Fruit fly (Drosophila melanogaster) whole organism, prepupa: ENCODE data around the gene CG14174.
A peak's percentile ranks its signal among the peaks of the same experiment; 100 is the strongest.

Experiments used
- Blimp-1 ChIP-seq: fragments of 200-800 bp; sonication (Bioruptor generic); optimal IDR thresholded peaks from 3 replicates; lab custom pipeline; 2017; ENCODE audit warnings: missing biosample characterization, missing genetic modification characterization, mild to moderate bottlenecking, moderate library complexity, missing genetic modification reagents
- CG10631 ChIP-seq: fragments of 200-800 bp; sonication (Bioruptor generic); optimal IDR thresholded peaks from 2 replicates; lab custom pipeline; 2016; ENCODE audit warnings: missing biosample characterization, missing genetic modification characterization
- CG10669 ChIP-seq: fragments of 200-800 bp; sonication (Bioruptor generic); optimal IDR thresholded peaks from 3 replicates; lab custom pipeline; 2018; ENCODE audit warnings: missing biosample characterization, mild to moderate bottlenecking, missing genetic modification characterization, moderate library complexity
- CG11294 ChIP-seq: fragments of 200-800 bp; sonication (Bioruptor generic); IDR thresholded peaks from 2 replicates; pipeline ENCODE4 v1.3.6; 2022; ENCODE audit warnings: missing biosample characterization, missing genetic modification characterization
- CG1621 ChIP-seq: fragments of 200-800 bp; sonication (Bioruptor generic); optimal IDR thresholded peaks from 3 replicates; lab custom pipeline; 2018; ENCODE audit warnings: missing biosample characterization, mild to moderate bottlenecking, missing genetic modification characterization
- CG16779 ChIP-seq: fragments of 200-800 bp; sonication (Bioruptor generic); optimal IDR thresholded peaks from 3 replicates; lab custom pipeline; 2017; ENCODE audit warnings: missing biosample characterization, mild to moderate bottlenecking, missing genetic modification characterization
- CG3032 ChIP-seq: fragments of 200-800 bp; optimal IDR thresholded peaks from 2 replicates; lab custom pipeline; 2019; ENCODE audit warnings: missing biosample characterization, mild to moderate bottlenecking, missing genetic modification characterization, moderate library complexity
- CG31627 ChIP-seq: fragments of 200-800 bp; sonication (Bioruptor generic); optimal IDR thresholded peaks from 3 replicates; lab custom pipeline; 2016; ENCODE audit warnings: missing biosample characterization, missing genetic modification characterization
- CG32006 ChIP-seq: fragments of 200-800 bp; sonication (Bioruptor generic); optimal IDR thresholded peaks from 3 replicates; lab custom pipeline; 2017; ENCODE audit warnings: missing biosample characterization, mild to moderate bottlenecking, missing genetic modification characterization
- CG34406 ChIP-seq: fragments of 200-800 bp; sonication (Bioruptor generic); optimal IDR thresholded peaks from 3 replicates; lab custom pipeline; 2016; ENCODE audit warnings: missing biosample characterization, missing genetic modification characterization
- CG6163 ChIP-seq: fragments of 200-800 bp; sonication (Bioruptor generic); IDR thresholded peaks from 3 replicates; pipeline ENCODE4 v1.3.6; 2022; ENCODE audit warnings: missing biosample characterization, missing genetic modification characterization
- CG6276 ChIP-seq: fragments of 200-800 bp; sonication (Bioruptor generic); optimal IDR thresholded peaks from 2 replicates; lab custom pipeline; 2017; ENCODE audit warnings: missing biosample characterization, mild to moderate bottlenecking, missing genetic modification characterization
- CG6792 ChIP-seq: fragments of 200-800 bp; sonication (Bioruptor generic); optimal IDR thresholded peaks from 3 replicates; lab custom pipeline; 2016; ENCODE audit warnings: missing biosample characterization, missing genetic modification characterization
- CG6854 ChIP-seq: fragments of 200-800 bp; sonication (Bioruptor generic); optimal IDR thresholded peaks from 2 replicates; lab custom pipeline; 2017; ENCODE audit warnings: missing biosample characterization, mild to moderate bottlenecking, missing genetic modification characterization
- CG7368 ChIP-seq: fragments of 200-800 bp; sonication (Bioruptor generic); optimal IDR thresholded peaks from 3 replicates; lab custom pipeline; 2016; ENCODE audit warnings: missing biosample characterization, missing genetic modification characterization
- CG8119 ChIP-seq: fragments of 200-800 bp; sonication (Bioruptor generic); IDR thresholded peaks from 3 replicates; pipeline ENCODE4 v1.3.6; 2022; ENCODE audit warnings: missing biosample characterization, missing genetic modification characterization
- CG8632 ChIP-seq: fragments of 200-800 bp; sonication (Bioruptor generic); optimal IDR thresholded peaks from 3 replicates; lab custom pipeline; 2016; ENCODE audit warnings: missing biosample characterization, missing genetic modification characterization
- CG9139 ChIP-seq: fragments of 200-800 bp; sonication (Bioruptor generic); optimal IDR thresholded peaks from 3 replicates; lab custom pipeline; 2017; ENCODE audit warnings: missing biosample characterization, mild to moderate bottlenecking, missing genetic modification characterization
- Eip75B ChIP-seq: fragments of 200-800 bp; sonication (Bioruptor generic); optimal IDR thresholded peaks from 3 replicates; lab custom pipeline; 2016; ENCODE audit warnings: missing biosample characterization, missing genetic modification characterization
- Eip78C ChIP-seq: fragments of 200-800 bp; sonication (Bioruptor generic); peaks from one replicate; lab custom pipeline; 2016; ENCODE audit warnings: missing biosample characterization, missing genetic modification characterization
- Eip93F ChIP-seq: fragments of 200-800 bp; sonication (Bioruptor generic); optimal IDR thresholded peaks from 2 replicates; lab custom pipeline; 2016; ENCODE audit warnings: missing biosample characterization, mild to moderate bottlenecking, missing genetic modification characterization
- Ets21C ChIP-seq: fragments of 200-800 bp; sonication (Bioruptor generic); optimal IDR thresholded peaks from 3 replicates; lab custom pipeline; 2016; ENCODE audit warnings: missing biosample characterization, missing genetic modification characterization
- Ets96B ChIP-seq: fragments of 200-800 bp; optimal IDR thresholded peaks from 2 replicates; lab custom pipeline; 2019; ENCODE audit warnings: missing biosample characterization, mild to moderate bottlenecking, missing genetic modification characterization, moderate library complexity
- Gug ChIP-seq: fragments of 200-800 bp; sonication (Bioruptor generic); IDR thresholded peaks from 2 replicates; pipeline ENCODE4 v1.3.6; 2022; ENCODE audit warnings: missing biosample characterization, missing genetic modification characterization
- Hr4 ChIP-seq: fragments of 200-800 bp; sonication (Bioruptor generic); optimal IDR thresholded peaks from 3 replicates; lab custom pipeline; 2016; ENCODE audit warnings: missing biosample characterization, missing genetic modification characterization
- Met ChIP-seq: fragments of 200-800 bp; sonication (Bioruptor generic); optimal IDR thresholded peaks from 3 replicates; lab custom pipeline; 2016; ENCODE audit warnings: missing biosample characterization, missing genetic modification characterization
- OdsH ChIP-seq: fragments of 200-800 bp; sonication (Bioruptor generic); optimal IDR thresholded peaks from 3 replicates; lab custom pipeline; 2016; ENCODE audit warnings: missing biosample characterization, missing genetic modification characterization
- Smox ChIP-seq: fragments of 200-800 bp; sonication (Bioruptor generic); optimal IDR thresholded peaks from 3 replicates; lab custom pipeline; 2016; ENCODE audit warnings: missing biosample characterization, missing genetic modification characterization
- Sox102F ChIP-seq: fragments of 200-800 bp; sonication (Bioruptor generic); optimal IDR thresholded peaks from 2 replicates; lab custom pipeline; 2016; ENCODE audit warnings: missing biosample characterization, mild to moderate bottlenecking, missing genetic modification characterization
- Sox14 ChIP-seq: fragments of 200-800 bp; sonication (Bioruptor generic); optimal IDR thresholded peaks from 3 replicates; lab custom pipeline; 2016; ENCODE audit warnings: missing biosample characterization, missing genetic modification characterization
- Sox15 ChIP-seq: fragments of 200-800 bp; sonication (Bioruptor generic); optimal IDR thresholded peaks from 3 replicates; lab custom pipeline; 2016; ENCODE audit warnings: missing biosample characterization, missing genetic modification characterization
- achi ChIP-seq: fragments of 200-800 bp; sonication (Bioruptor generic); optimal IDR thresholded peaks from 3 replicates; lab custom pipeline; 2016; ENCODE audit warnings: missing biosample characterization, missing genetic modification characterization
- acj6 ChIP-seq: fragments of 200-800 bp; sonication (Bioruptor generic); optimal IDR thresholded peaks from 3 replicates; lab custom pipeline; 2016; ENCODE audit warnings: missing biosample characterization, missing genetic modification characterization
- cyc ChIP-seq: fragments of 200-800 bp; sonication (Bioruptor generic); optimal IDR thresholded peaks from 3 replicates; lab custom pipeline; 2016; ENCODE audit warnings: missing biosample characterization, missing genetic modification characterization
- dac ChIP-seq: fragments of 200-800 bp; sonication (Bioruptor generic); optimal IDR thresholded peaks from 2 replicates; lab custom pipeline; 2017; ENCODE audit warnings: missing biosample characterization, mild to moderate bottlenecking, missing genetic modification characterization
- dsx ChIP-seq: fragments of 200-800 bp; optimal IDR thresholded peaks from 3 replicates; lab custom pipeline; 2019; ENCODE audit warnings: missing biosample characterization, mild to moderate bottlenecking, missing genetic modification characterization, moderate library complexity; ENCODE audit not compliant: poor library complexity, severe bottlenecking
- eg ChIP-seq: fragments of 200-800 bp; sonication (Bioruptor generic); IDR thresholded peaks from 3 replicates; pipeline ENCODE4 v1.3.6; 2022; ENCODE audit warnings: missing biosample characterization, missing genetic modification characterization
- esn ChIP-seq: fragments of 200-800 bp; sonication (Bioruptor generic); optimal IDR thresholded peaks from 2 replicates; lab custom pipeline; 2016; ENCODE audit warnings: missing biosample characterization, mild to moderate bottlenecking, missing genetic modification characterization, moderate library complexity
- fd59A ChIP-seq: fragments of 200-800 bp; sonication (Bioruptor generic); optimal IDR thresholded peaks from 2 replicates; lab custom pipeline; 2017; ENCODE audit warnings: missing biosample characterization, mild to moderate bottlenecking, missing genetic modification characterization, missing genetic modification reagents
- fkh ChIP-seq: fragments of 200-800 bp; sonication (Bioruptor generic); optimal IDR thresholded peaks from 3 replicates; lab custom pipeline; 2017; ENCODE audit warnings: missing biosample characterization, mild to moderate bottlenecking, missing genetic modification characterization, moderate library complexity
- net ChIP-seq: fragments of 200-800 bp; sonication (Bioruptor generic); optimal IDR thresholded peaks from 3 replicates; lab custom pipeline; 2016; ENCODE audit warnings: missing biosample characterization, missing genetic modification characterization
- salr ChIP-seq, 2 experiments: fragments of 200-800 bp; sonication (Bioruptor generic); optimal IDR thresholded peaks; 3 replicates each; lab custom pipeline; 2016 to 2018; ENCODE audit warnings: missing biosample characterization in 2 of 2, missing genetic modification characterization in 2 of 2, mild to moderate bottlenecking in 1 of 2
- spab ChIP-seq: fragments of 200-800 bp; sonication (Bioruptor generic); optimal IDR thresholded peaks from 2 replicates; lab custom pipeline; 2017; ENCODE audit warnings: missing biosample characterization, mild to moderate bottlenecking, missing genetic modification characterization, missing genetic modification reagents
- ss ChIP-seq, 2 experiments: fragments of 200-800 bp; sonication (Bioruptor generic); optimal IDR thresholded peaks; 2 replicates in 1 of 2; 3 replicates in 1 of 2; lab custom pipeline; 2017 to 2018; ENCODE audit warnings: mild to moderate bottlenecking in 2 of 2, missing biosample characterization in 2 of 2, missing genetic modification characterization in 2 of 2, moderate library complexity in 1 of 2
- svp ChIP-seq: fragments of 200-800 bp; sonication (Bioruptor generic); peaks from one replicate; lab custom pipeline; 2016; ENCODE audit warnings: missing biosample characterization, missing genetic modification characterization
- topi ChIP-seq: fragments of 200-800 bp; sonication (Bioruptor generic); optimal IDR thresholded peaks from 3 replicates; lab custom pipeline; 2016; ENCODE audit warnings: missing biosample characterization, missing genetic modification characterization
- vri ChIP-seq: fragments of 200-800 bp; sonication (Bioruptor generic); optimal IDR thresholded peaks from 3 replicates; lab custom pipeline; 2016; ENCODE audit warnings: missing biosample characterization, mild to moderate bottlenecking, missing genetic modification characterization

The CG14174 gene

DNA sequence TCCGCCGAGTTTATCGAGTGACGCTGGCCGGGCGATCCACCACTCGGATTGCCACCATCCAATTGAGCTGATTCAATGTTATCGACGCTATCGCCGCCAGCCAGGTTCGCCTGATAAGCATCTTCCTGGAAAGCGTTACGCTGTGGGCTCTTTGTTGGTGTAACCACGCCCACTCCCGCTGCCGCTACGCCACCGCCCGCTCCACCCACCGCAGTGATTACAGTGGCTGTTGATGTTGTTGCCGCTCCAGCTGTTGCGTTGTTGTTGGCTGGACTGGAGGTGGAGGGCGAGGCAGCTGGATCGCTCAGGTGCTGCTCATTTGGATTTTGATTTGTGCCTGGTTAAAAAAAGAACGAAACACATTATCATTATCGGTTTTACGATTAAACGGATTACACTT lies 47.8 kb upstream of the CG14174 start:
- peak; percentile 96 for TF ChIP-seq vri (GFP tag; lab: Kevin White, UChicago)
- TF ChIP-seq fd59A (GFP tag; lab: Kevin White, UChicago), result no peak
- TF ChIP-seq svp (GFP tag; lab: Kevin White, UChicago), result peak; percentile 48
- peak; percentile 87 for TF ChIP-seq Sox14 (GFP tag; lab: Kevin White, UChicago)
- TF ChIP-seq Eip93F (GFP tag; lab: Kevin White, UChicago), result peak; percentile 54

- TF ChIP-seq Eip93F (GFP tag; lab: Kevin White, UChicago) (peak; percentile 61), CG6276 (GFP tag; lab: Kevin White, UChicago) (no peak), CG7368 (GFP tag; lab: Kevin White, UChicago) (no peak), CG11294 (GFP tag; lab: Robert Waterston, UW) (no peak), vri (GFP tag; lab: Kevin White, UChicago) (peak; percentile 95), CG31627 (GFP tag; lab: Kevin White, UChicago) (no peak)
Measured at dm6 chr3L:9674300-9674699, 44.8 kb upstream of the CG14174 start.

DNA sequence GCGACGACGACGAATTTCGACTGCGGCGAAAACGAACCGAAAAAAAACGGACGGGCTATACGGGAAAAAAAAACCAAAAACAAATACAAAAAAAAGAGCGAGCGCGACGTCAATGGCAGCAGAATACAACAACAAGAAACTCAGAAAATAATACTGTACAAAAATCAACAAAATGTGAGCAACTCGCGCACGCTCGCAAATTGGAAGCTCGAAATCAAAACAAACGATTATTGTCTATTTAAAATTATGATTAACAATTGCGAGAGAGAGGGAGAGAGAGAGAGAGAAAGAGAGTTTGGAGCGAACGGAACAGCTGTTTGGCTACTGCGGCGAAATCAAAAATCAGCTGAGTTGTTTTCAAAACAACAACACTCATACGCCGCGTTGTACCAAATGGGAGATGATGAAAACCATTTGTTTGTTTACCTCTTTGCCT lies 43.6 kb upstream of the CG14174 start:
- TF ChIP-seq CG1621 (no peak), CG16779 (peak; percentile 72), CG11294 (GFP tag; lab: Robert Waterston, UW) (peak; percentile 26; the same call in 1 of the 2 replicates), CG10631 (no peak), salr (GFP tag; optimal IDR thresholded peaks at IDR 0.05; lab: Kevin White, UChicago) (peak in 1 of 2 experiments; percentile 47), cyc (GFP tag; lab: Kevin White, UChicago) (no peak), achi (no peak), topi (GFP tag; lab: Kevin White, UChicago) (peak; percentile 38), Hr4 (no peak), Gug (GFP tag; lab: Robert Waterston, UW) (no peak), CG6792 (no peak), CG6163 (peak; percentile 83), Ets96B (tag; lab: Kevin White, UChicago) (no peak), vri (GFP tag; lab: Kevin White, UChicago) (peak; percentile 90), ss (GFP tag; optimal IDR thresholded peaks at IDR 0.05; lab: Kevin White, UChicago) (no peak), Ets21C (GFP tag; lab: Kevin White, UChicago) (no peak), CG3032 (no peak), CG9139 (GFP tag; lab: Kevin White, UChicago) (no peak), Smox (GFP tag; lab: Kevin White, UChicago) (no peak), Eip93F (GFP tag; lab: Kevin White, UChicago) (peak; percentile 49), Eip78C (GFP tag; lab: Kevin White, UChicago) (peak; percentile 71), Met (GFP tag; lab: Kevin White, UChicago) (peak; percentile 40), CG34406 (GFP tag; lab: Kevin White, UChicago) (peak; percentile 46), CG32006 (GFP tag; lab: Kevin White, UChicago) (no peak), OdsH (GFP tag; lab: Kevin White, UChicago) (no peak), CG8632 (no peak), Sox102F (peak; percentile 48), CG6854 (peak; percentile 83), dac (GFP tag; lab: Kevin White, UChicago) (no peak), svp (GFP tag; lab: Kevin White, UChicago) (peak; percentile 78), acj6 (GFP tag; lab: Kevin White, UChicago) (no peak), Blimp-1 (GFP tag; lab: Kevin White, UChicago) (peak; percentile 52), Eip75B (GFP tag; lab: Kevin White, UChicago) (no peak), net (GFP tag; lab: Kevin White, UChicago) (peak; percentile 72), esn (GFP tag; lab: Kevin White, UChicago) (peak; percentile 46), CG6276 (GFP tag; lab: Kevin White, UChicago) (peak; percentile 92), CG8119 (GFP tag; lab: Robert Waterston, UW) (peak; percentile 69; the same call in 2 of the 3 replicates), dsx (GFP tag; lab: Kevin White, UChicago) (no peak), eg (GFP tag; lab: Robert Waterston, UW) (peak; percentile 91), fkh (GFP tag; lab: Kevin White, UChicago) (peak; percentile 77), Sox15 (no peak), CG10669 (no peak), spab (no peak)
